Worm (Caenorhabditis elegans) whole organism, L2 larva: ENCODE results near the gene nhr-131.

ENCODE experiments used
- C34F6.9 ChIP-seq: fragments of 150-350 bp; optimal IDR thresholded peaks from 2 replicates; lab custom pipeline; 2014; ENCODE audit warnings: missing biosample characterization, missing genetic modification characterization
- F13H6.1 ChIP-seq: sonication (generic microtip); optimal IDR thresholded peaks from 2 replicates; lab custom pipeline; 2016; ENCODE audit warnings: missing genetic modification characterization, missing compliant biosample characterization
- R02D3.7 ChIP-seq: fragments of 150-350 bp; optimal IDR thresholded peaks from 2 replicates; lab custom pipeline; 2014; ENCODE audit warnings: missing biosample characterization, missing genetic modification characterization
- Y55F3AM.14 ChIP-seq: fragments of 200-800 bp; sonication (Bioruptor generic); optimal IDR thresholded peaks from 2 replicates; lab custom pipeline; 2018; ENCODE audit warnings: mild to moderate bottlenecking, missing genetic modification characterization, missing compliant biosample characterization
- ZK546.5 ChIP-seq: sonication (generic microtip); optimal IDR thresholded peaks from 2 replicates; lab custom pipeline; 2017; ENCODE audit warnings: missing biosample characterization, missing genetic modification characterization
- alr-1 ChIP-seq: fragments of 150-350 bp; optimal IDR thresholded peaks from 2 replicates; lab custom pipeline; 2014; ENCODE audit warnings: missing biosample characterization, missing genetic modification characterization
- ceh-16 ChIP-seq: fragments of 150-350 bp; optimal IDR thresholded peaks from 2 replicates; lab custom pipeline; 2014; ENCODE audit warnings: missing biosample characterization, missing genetic modification characterization
- crh-2 ChIP-seq: sonication (generic microtip); optimal IDR thresholded peaks from 2 replicates; lab custom pipeline; 2017; ENCODE audit warnings: missing biosample characterization, missing genetic modification characterization
- fos-1 ChIP-seq: fragments of 150-350 bp; optimal IDR thresholded peaks from 2 replicates; lab custom pipeline; 2014; ENCODE audit warnings: missing biosample characterization, missing genetic modification characterization
- gmeb-1 ChIP-seq: fragments of 150-350 bp; optimal IDR thresholded peaks from 2 replicates; lab custom pipeline; 2014; ENCODE audit warnings: missing biosample characterization, missing genetic modification characterization
- lin-13 ChIP-seq: fragments of 150-350 bp; optimal IDR thresholded peaks from 2 replicates; lab custom pipeline; 2014; ENCODE audit warnings: missing biosample characterization, missing genetic modification reagents, missing genetic modification characterization
- lin-39 ChIP-seq: fragments of 150-350 bp; optimal IDR thresholded peaks from 2 replicates; lab custom pipeline; 2014; ENCODE audit warnings: missing biosample characterization, missing genetic modification reagents, missing genetic modification characterization
- lsy-2 ChIP-seq, 2 experiments: fragments of 150-350 bp in 1 of 2; sonication (generic microtip) in 1 of 2; optimal IDR thresholded peaks; 2 replicates each; lab custom pipeline; 2014 to 2017; ENCODE audit warnings: missing biosample characterization in 2 of 2, missing genetic modification characterization in 2 of 2
- mbf-1 ChIP-seq: sonication (generic microtip); optimal IDR thresholded peaks from 2 replicates; lab custom pipeline; 2017; ENCODE audit warnings: missing biosample characterization, missing genetic modification characterization
- mdl-1 ChIP-seq, 2 experiments: fragments of 150-350 bp in 1 of 2; sonication (generic microtip) in 1 of 2; optimal IDR thresholded peaks; 2 replicates each; lab custom pipeline; 2017; ENCODE audit warnings: missing biosample characterization in 2 of 2, missing genetic modification characterization in 2 of 2
- nhr-11 ChIP-seq: fragments of 150-350 bp; optimal IDR thresholded peaks from 2 replicates; lab custom pipeline; 2014; ENCODE audit warnings: missing biosample characterization, missing genetic modification characterization
- nhr-12 ChIP-seq: fragments of 150-350 bp; optimal IDR thresholded peaks from 2 replicates; lab custom pipeline; 2014; ENCODE audit warnings: missing biosample characterization, missing genetic modification characterization
- nhr-129 ChIP-seq: fragments of 150-350 bp; optimal IDR thresholded peaks from 2 replicates; lab custom pipeline; 2014; ENCODE audit warnings: missing biosample characterization, missing genetic modification characterization
- nhr-21 ChIP-seq: fragments of 150-350 bp; optimal IDR thresholded peaks from 2 replicates; lab custom pipeline; 2014; ENCODE audit warnings: missing biosample characterization, missing genetic modification characterization
- nhr-23 ChIP-seq: fragments of 150-350 bp; optimal IDR thresholded peaks from 2 replicates; lab custom pipeline; 2014; ENCODE audit warnings: missing biosample characterization, missing genetic modification reagents, missing genetic modification characterization
- nhr-6 ChIP-seq: fragments of 150-350 bp; optimal IDR thresholded peaks from 2 replicates; lab custom pipeline; 2014; ENCODE audit warnings: missing biosample characterization, missing genetic modification characterization
- nhr-77 ChIP-seq: fragments of 150-350 bp; optimal IDR thresholded peaks from 2 replicates; lab custom pipeline; 2014; ENCODE audit warnings: missing biosample characterization, missing genetic modification characterization
- peb-1 ChIP-seq: fragments of 150-350 bp; optimal IDR thresholded peaks from 2 replicates; lab custom pipeline; 2014; ENCODE audit warnings: missing biosample characterization, missing genetic modification characterization
- sem-4 ChIP-seq: fragments of 150-350 bp; optimal IDR thresholded peaks from 2 replicates; lab custom pipeline; 2014; ENCODE audit warnings: missing biosample characterization, missing genetic modification reagents, missing genetic modification characterization
- skn-1 ChIP-seq: sonication (generic microtip); optimal IDR thresholded peaks from 2 replicates; lab custom pipeline; 2017; ENCODE audit warnings: missing biosample characterization, missing genetic modification characterization
- sma-3 ChIP-seq: sonication (generic microtip); optimal IDR thresholded peaks from 2 replicates; lab custom pipeline; 2016; ENCODE audit warnings: missing genetic modification reagents, missing genetic modification characterization, missing compliant biosample characterization
- sma-9 ChIP-seq, 2 experiments: fragments of 150-350 bp in 1 of 2; sonication (generic microtip) in 1 of 2; optimal IDR thresholded peaks; 2 replicates each; lab custom pipeline; 2014 to 2016; ENCODE audit warnings: missing genetic modification characterization in 2 of 2, mild to moderate bottlenecking in 1 of 2, missing biosample characterization in 1 of 2, missing compliant biosample characterization in 1 of 2, missing genetic modification reagents in 1 of 2, moderate library complexity in 1 of 2
- unc-39 ChIP-seq: fragments of 150-350 bp; optimal IDR thresholded peaks from 2 replicates; lab custom pipeline; 2014; ENCODE audit warnings: missing biosample characterization, missing genetic modification characterization
- unc-62 ChIP-seq: fragments of 150-350 bp; optimal IDR thresholded peaks from 2 replicates; lab custom pipeline; 2014; ENCODE audit warnings: missing biosample characterization, missing genetic modification reagents, missing genetic modification characterization
- zag-1 ChIP-seq: fragments of 150-350 bp; optimal IDR thresholded peaks from 2 replicates; lab custom pipeline; 2014; ENCODE audit warnings: missing biosample characterization, missing genetic modification characterization
- ztf-1 ChIP-seq: fragments of 200-800 bp; sonication (Bioruptor generic); conservative IDR thresholded peaks from 2 replicates; pipeline ENCODE4 v1.3.6; 2022; ENCODE audit warnings: missing genetic modification characterization, missing compliant biosample characterization

Gene nhr-131

ce11 chrV:494284-494683, at the start of gene nhr-131:
nhr-131 (plus strand) TSS chrV:494370.
- TF ChIP-seq lsy-2 (tag; optimal IDR thresholded peaks at IDR 0.05; lab: Kevin White, UChicago) (no peak), gmeb-1 (tag; lab: Kevin White, UChicago) (peak; percentile 20), fos-1 (tag; lab: Kevin White, UChicago) (peak; percentile 72), nhr-129 (peak; percentile 48), F13H6.1 (tag; lab: Kevin White, UChicago) (no peak), nhr-11 (tag; lab: Kevin White, UChicago) (no peak), skn-1 (tag; lab: Kevin White, UChicago) (no peak), sma-9 (GFP tag; optimal IDR thresholded peaks at IDR 0.05; lab: Kevin White, UChicago) (peak; percentile 73), sma-9 (tag; optimal IDR thresholded peaks at IDR 0.05; lab: Kevin White, UChicago) (no peak), crh-2 (peak; percentile 27)

ce11 chrV:446574-446973, 47.6 kb upstream of the nhr-131 start, which contains the start of gene srh-34:
srh-34 (minus strand) TSS chrV:446674.
- TF ChIP-seq alr-1 (tag; lab: Kevin White, UChicago) (no peak), lin-13 (GFP tag; lab: Kevin White, UChicago) (no peak), ZK546.5 (tag; lab: Kevin White, UChicago) (no peak), mbf-1 (tag; lab: Kevin White, UChicago) (no peak), R02D3.7 (tag; lab: Kevin White, UChicago) (no peak), nhr-77 (tag; lab: Kevin White, UChicago) (no peak)

ce11 chrV:446988-447387, 47.2 kb upstream of the nhr-131 start:
- no peak for TF ChIP-seq nhr-21 (tag; lab: Kevin White, UChicago)
- no peak for TF ChIP-seq alr-1 (tag; lab: Kevin White, UChicago)
- TF ChIP-seq zag-1 (tag; lab: Kevin White, UChicago), result no peak
- no peak for TF ChIP-seq lsy-2 (tag; optimal IDR thresholded peaks at IDR 0.05; lab: Kevin White, UChicago)
- no peak for TF ChIP-seq Y55F3AM.14 (GFP tag; lab: Kevin White, UChicago)
- TF ChIP-seq mbf-1 (tag; lab: Kevin White, UChicago), result no peak
- TF ChIP-seq C34F6.9 (tag; lab: Kevin White, UChicago), result no peak
- TF ChIP-seq sem-4 (tag; lab: Kevin White, UChicago), result no peak
- TF ChIP-seq F13H6.1 (tag; lab: Kevin White, UChicago), result no peak
- TF ChIP-seq peb-1, result no peak

ce11 chrV:449130-449529, 45.0 kb upstream of the nhr-131 start, which contains the start of gene srh-35:
srh-35 (minus strand) TSS chrV:449230.
- no peak for TF ChIP-seq skn-1 (tag; lab: Kevin White, UChicago)
- no peak for TF ChIP-seq mdl-1 (tag; optimal IDR thresholded peaks at IDR 0.05; lab: Kevin White, UChicago)
- TF ChIP-seq fos-1 (tag; lab: Kevin White, UChicago), result no peak
- TF ChIP-seq ceh-16 (tag; lab: Kevin White, UChicago), result no peak
- no peak for TF ChIP-seq crh-2
- TF ChIP-seq sma-3 (GFP tag; lab: Kevin White, UChicago), result no peak
- no peak for TF ChIP-seq nhr-12 (tag; lab: Kevin White, UChicago)
- TF ChIP-seq sma-9 (GFP tag; optimal IDR thresholded peaks at IDR 0.05; lab: Kevin White, UChicago), result no peak
- no peak for TF ChIP-seq sma-9 (tag; optimal IDR thresholded peaks at IDR 0.05; lab: Kevin White, UChicago)
- TF ChIP-seq unc-62, result no peak
- no peak for TF ChIP-seq nhr-23 (tag; lab: Kevin White, UChicago)
- TF ChIP-seq lsy-2 (tag; optimal IDR thresholded peaks at IDR 0.05; lab: Kevin White, UChicago), result no peak
- no peak for TF ChIP-seq lin-39 (tag; lab: Kevin White, UChicago)
- TF ChIP-seq C34F6.9 (tag; lab: Kevin White, UChicago), result no peak
- TF ChIP-seq ztf-1 (GFP tag; lab: Robert Waterston, UW), result no peak
- no peak for TF ChIP-seq unc-39
- TF ChIP-seq alr-1 (tag; lab: Kevin White, UChicago), result no peak
- no peak for TF ChIP-seq nhr-6
- TF ChIP-seq, all 48 proteins: peak for 0

ce11 chrV:449685-450084, 44.5 kb upstream of the nhr-131 start, which contains the start of gene M02H5.8:
M02H5.8 (plus strand) TSS chrV:449981.
- no peak for TF ChIP-seq nhr-21 (tag; lab: Kevin White, UChicago)
- peak; percentile 95 for TF ChIP-seq fos-1 (tag; lab: Kevin White, UChicago)
